Fruit fly (Drosophila melanogaster) whole organism, embryonic: Measurements from ENCODE around the gene Pde11.

Source experiments
- Ada2b ChIP-seq: fragments of 200-800 bp; sonication (Bioruptor generic); IDR thresholded peaks from 2 replicates; pipeline ENCODE4 v1.3.6; 2022; ENCODE audit warnings: missing biosample characterization, missing genetic modification characterization
- Atf6 ChIP-seq: fragments of 200-800 bp; sonication (Bioruptor generic); IDR thresholded peaks from 2 replicates; pipeline ENCODE4 v1.3.6; 2022; ENCODE audit warnings: missing biosample characterization, missing genetic modification characterization
- Bgb ChIP-seq: fragments of 200-800 bp; sonication (Bioruptor generic); IDR thresholded peaks from 2 replicates; pipeline ENCODE4 v1.3.6; 2022; ENCODE audit warnings: missing biosample characterization, missing genetic modification characterization; ENCODE audit not compliant: partially characterized antibody
- Bteb2 ChIP-seq: fragments of 200-800 bp; sonication (Bioruptor generic); optimal IDR thresholded peaks from 2 replicates; lab custom pipeline; 2016; ENCODE audit warnings: missing biosample characterization, missing genetic modification characterization
- CG10543 ChIP-seq: fragments of 200-800 bp; sonication (Bioruptor generic); optimal IDR thresholded peaks from 3 replicates; lab custom pipeline; 2017; ENCODE audit warnings: missing biosample characterization, mild to moderate bottlenecking, missing genetic modification characterization, moderate library complexity
- CG10959 ChIP-seq: fragments of 200-800 bp; sonication (Bioruptor generic); IDR thresholded peaks from 2 replicates; pipeline ENCODE4 v1.3.6; 2022; ENCODE audit warnings: missing biosample characterization, missing genetic modification characterization
- CG10979 ChIP-seq: fragments of 200-800 bp; sonication (Bioruptor generic); optimal IDR thresholded peaks from 2 replicates; lab custom pipeline; 2018; ENCODE audit warnings: missing biosample characterization, mild to moderate bottlenecking, missing genetic modification characterization, moderate library complexity
- CG14860 ChIP-seq: fragments of 200-800 bp; sonication (Bioruptor generic); IDR thresholded peaks from 3 replicates; pipeline ENCODE4 v1.3.6; 2022; ENCODE audit warnings: missing biosample characterization, missing genetic modification characterization; ENCODE audit not compliant: partially characterized antibody
- CG15073 ChIP-seq: fragments of 200-800 bp; sonication (Bioruptor generic); optimal IDR thresholded peaks from 2 replicates; lab custom pipeline; 2016; ENCODE audit warnings: missing biosample characterization, missing genetic modification characterization
- CG1529 ChIP-seq: fragments of 200-800 bp; sonication (Bioruptor generic); optimal IDR thresholded peaks from 3 replicates; lab custom pipeline; 2018; ENCODE audit warnings: missing biosample characterization, missing genetic modification characterization
- CG17361 ChIP-seq: fragments of 200-800 bp; sonication (Bioruptor generic); IDR thresholded peaks from 3 replicates; pipeline ENCODE4 v1.3.6; 2022; ENCODE audit warnings: missing biosample characterization, missing genetic modification characterization
- CG17385 ChIP-seq: fragments of 200-800 bp; sonication (Bioruptor generic); optimal IDR thresholded peaks from 3 replicates; lab custom pipeline; 2018; ENCODE audit warnings: missing biosample characterization, mild to moderate bottlenecking, missing genetic modification characterization
- CG18262 ChIP-seq: fragments of 200-800 bp; optimal IDR thresholded peaks from 3 replicates; lab custom pipeline; 2019; ENCODE audit warnings: missing biosample characterization, mild to moderate bottlenecking, missing genetic modification characterization, moderate library complexity
- CG1832 ChIP-seq: fragments of 200-800 bp; sonication (Bioruptor generic); optimal IDR thresholded peaks from 2 replicates; lab custom pipeline; 2017; ENCODE audit warnings: missing biosample characterization, mild to moderate bottlenecking, missing genetic modification characterization, inconsistent platforms
- CG2199 ChIP-seq: fragments of 200-800 bp; sonication (Bioruptor generic); IDR thresholded peaks from 3 replicates; pipeline ENCODE4 v1.3.6; 2022; ENCODE audit warnings: missing biosample characterization, missing genetic modification characterization
- CG31365 ChIP-seq: fragments of 200-800 bp; sonication (Bioruptor generic); optimal IDR thresholded peaks from 2 replicates; lab custom pipeline; 2018; ENCODE audit warnings: missing biosample characterization, mild to moderate bottlenecking, missing genetic modification characterization
- CG3281 ChIP-seq: fragments of 200-800 bp; sonication (Bioruptor generic); optimal IDR thresholded peaks from 3 replicates; lab custom pipeline; 2017; ENCODE audit warnings: missing biosample characterization, mild to moderate bottlenecking, missing genetic modification characterization
- CG7372 ChIP-seq: fragments of 200-800 bp; sonication (Bioruptor generic); IDR thresholded peaks from 2 replicates; pipeline ENCODE4 v1.3.6; 2022; ENCODE audit warnings: missing biosample characterization, missing genetic modification characterization
- CG9437 ChIP-seq: fragments of 200-800 bp; sonication (Bioruptor generic); optimal IDR thresholded peaks from 2 replicates; lab custom pipeline; 2018; ENCODE audit warnings: missing biosample characterization, mild to moderate bottlenecking, missing genetic modification characterization
- CHES-1-like ChIP-seq: fragments of 200-800 bp; sonication (Bioruptor generic); optimal IDR thresholded peaks from 2 replicates; lab custom pipeline; 2016; ENCODE audit warnings: missing biosample characterization, missing genetic modification characterization
- CTCF ChIP-seq: fragments of 200-800 bp; sonication (Bioruptor generic); optimal IDR thresholded peaks from 2 replicates; lab custom pipeline; 2017; ENCODE audit warnings: missing biosample characterization, mild to moderate bottlenecking, missing genetic modification characterization, moderate library complexity
- Dip3 ChIP-seq: fragments of 200-800 bp; sonication (Bioruptor generic); optimal IDR thresholded peaks from 3 replicates; lab custom pipeline; 2016; ENCODE audit warnings: missing biosample characterization, missing genetic modification characterization
- Gug ChIP-seq: fragments of 200-800 bp; sonication (Bioruptor generic); IDR thresholded peaks from 4 replicates; pipeline ENCODE4 v1.3.6; 2022; ENCODE audit warnings: missing biosample characterization, missing genetic modification characterization
- HLH4C ChIP-seq: fragments of 200-800 bp; sonication (Bioruptor generic); IDR thresholded peaks from 3 replicates; pipeline ENCODE4 v1.3.6; 2022; ENCODE audit warnings: missing biosample characterization, missing genetic modification characterization; ENCODE audit not compliant: partially characterized antibody
- Hr3 ChIP-seq: fragments of 200-800 bp; sonication (Bioruptor generic); optimal IDR thresholded peaks from 3 replicates; lab custom pipeline; 2016; ENCODE audit warnings: missing biosample characterization, missing genetic modification characterization
- Hr78 ChIP-seq, 2 experiments: fragments of 200-800 bp in 1 of 2; fragments of >200 bp in 1 of 2; sonication (Bioruptor generic) in 1 of 2; optimal IDR thresholded peaks; 2 replicates each; lab custom pipeline; 2017 to 2019; ENCODE audit warnings: missing biosample characterization in 2 of 2, missing genetic modification characterization in 2 of 2, mild to moderate bottlenecking in 1 of 2, moderate library complexity in 1 of 2
- Jarid2 ChIP-seq: fragments of 200-800 bp; sonication (Bioruptor generic); optimal IDR thresholded peaks from 3 replicates; lab custom pipeline; 2017; ENCODE audit warnings: mild to moderate bottlenecking, missing biosample characterization, missing genetic modification reagents, missing genetic modification characterization
- MBD-R2 ChIP-seq: fragments of 200-800 bp; sonication (Bioruptor generic); IDR thresholded peaks from 2 replicates; pipeline ENCODE4 v1.3.6; 2022; ENCODE audit warnings: missing biosample characterization, missing genetic modification characterization
- Nf-YA ChIP-seq: fragments of 200-800 bp; sonication (Bioruptor generic); IDR thresholded peaks from 2 replicates; pipeline ENCODE4 v1.3.6; 2022; ENCODE audit warnings: missing biosample characterization, missing genetic modification characterization
- Sry-δ ChIP-seq: fragments of 200-800 bp; sonication (Bioruptor generic); optimal IDR thresholded peaks from 2 replicates; lab custom pipeline; 2016; ENCODE audit warnings: missing biosample characterization, missing genetic modification characterization
- ab ChIP-seq: fragments of 200-800 bp; sonication (Bioruptor generic); optimal IDR thresholded peaks from 2 replicates; lab custom pipeline; 2016; ENCODE audit warnings: missing biosample characterization, missing genetic modification characterization
- btn ChIP-seq: fragments of 200-800 bp; sonication (Bioruptor generic); optimal IDR thresholded peaks from 2 replicates; lab custom pipeline; 2016; ENCODE audit warnings: missing biosample characterization, missing genetic modification characterization
- chif ChIP-seq, 2 experiments: fragments of 200-800 bp; sonication (Bioruptor generic); optimal IDR thresholded peaks; 3 replicates each; lab custom pipeline; 2016; ENCODE audit warnings: missing biosample characterization in 2 of 2, missing genetic modification characterization in 2 of 2
- dimm ChIP-seq: fragments of 200-800 bp; sonication (Bioruptor generic); IDR thresholded peaks from 2 replicates; pipeline ENCODE4 v1.3.6; 2022; ENCODE audit warnings: missing biosample characterization, missing genetic modification characterization
- dmrt11E ChIP-seq: fragments of 200-800 bp; sonication (Bioruptor generic); optimal IDR thresholded peaks from 3 replicates; lab custom pipeline; 2018; ENCODE audit warnings: missing biosample characterization, mild to moderate bottlenecking, missing genetic modification characterization, moderate library complexity
- exex ChIP-seq: fragments of 200-800 bp; sonication (Bioruptor generic); optimal IDR thresholded peaks from 4 replicates; lab custom pipeline; 2018; ENCODE audit warnings: missing biosample characterization, mild to moderate bottlenecking, missing genetic modification characterization, moderate library complexity
- fd3F ChIP-seq: fragments of 200-800 bp; sonication (Bioruptor generic); optimal IDR thresholded peaks from 2 replicates; lab custom pipeline; 2018; ENCODE audit warnings: missing biosample characterization, mild to moderate bottlenecking, missing genetic modification characterization, moderate library complexity
- fd64A ChIP-seq: fragments of 200-800 bp; sonication (Bioruptor generic); optimal IDR thresholded peaks from 3 replicates; lab custom pipeline; 2018; ENCODE audit warnings: missing biosample characterization, mild to moderate bottlenecking, missing genetic modification characterization
- fru ChIP-seq: fragments of >200 bp; optimal IDR thresholded peaks from 2 replicates; lab custom pipeline; 2017
- gcm ChIP-seq: fragments of 200-800 bp; sonication (Bioruptor generic); optimal IDR thresholded peaks from 2 replicates; lab custom pipeline; 2019; ENCODE audit warnings: missing biosample characterization, mild to moderate bottlenecking, missing genetic modification characterization, moderate library complexity
- insv ChIP-seq, 2 experiments: fragments of 200-800 bp; sonication (Bioruptor generic); optimal IDR thresholded peaks; 3 replicates each; lab custom pipeline; 2016 to 2018; ENCODE audit warnings: missing biosample characterization in 2 of 2, missing genetic modification characterization in 2 of 2
- lola ChIP-seq, 3 experiments: fragments of >200 bp in 2 of 3; fragments of 200-800 bp in 1 of 3; sonication (Bioruptor generic) in 1 of 3; optimal IDR thresholded peaks; 2 replicates each; lab custom pipeline; 2017 to 2019; ENCODE audit warnings: missing biosample characterization in 3 of 3, missing genetic modification characterization in 3 of 3, mild to moderate bottlenecking in 1 of 3, moderate library complexity in 1 of 3
- pfk ChIP-seq: fragments of 200-800 bp; sonication (Bioruptor generic); optimal IDR thresholded peaks from 2 replicates; lab custom pipeline; 2018; ENCODE audit warnings: missing biosample characterization, mild to moderate bottlenecking, missing genetic modification characterization, moderate library complexity
- sim ChIP-seq: fragments of 200-800 bp; sonication (Bioruptor generic); IDR thresholded peaks from 2 replicates; pipeline ENCODE4 v1.3.6; 2022; ENCODE audit warnings: missing biosample characterization, missing genetic modification characterization
- sisA ChIP-seq: fragments of 200-800 bp; sonication (Bioruptor generic); IDR thresholded peaks from 2 replicates; pipeline ENCODE4 v1.3.6; 2022; ENCODE audit warnings: missing biosample characterization, missing genetic modification characterization
- so ChIP-seq: fragments of 200-800 bp; sonication (Bioruptor generic); IDR thresholded peaks from 3 replicates; pipeline ENCODE4 v1.3.6; 2022; ENCODE audit warnings: missing biosample characterization, missing genetic modification characterization
- sob ChIP-seq: fragments of 200-800 bp; sonication (Bioruptor generic); IDR thresholded peaks from 2 replicates; pipeline ENCODE4 v1.3.6; 2022; ENCODE audit warnings: missing biosample characterization, missing genetic modification characterization
- sqz ChIP-seq: fragments of 200-800 bp; sonication (Bioruptor generic); optimal IDR thresholded peaks from 3 replicates; lab custom pipeline; 2018; ENCODE audit warnings: missing biosample characterization, mild to moderate bottlenecking, missing genetic modification characterization
- trem ChIP-seq: fragments of 200-800 bp; optimal IDR thresholded peaks from 3 replicates; lab custom pipeline; 2019; ENCODE audit warnings: missing biosample characterization, mild to moderate bottlenecking, missing genetic modification characterization, moderate library complexity
- unpg ChIP-seq: fragments of 200-800 bp; sonication (Bioruptor generic); optimal IDR thresholded peaks from 3 replicates; lab custom pipeline; 2018; ENCODE audit warnings: missing biosample characterization, mild to moderate bottlenecking, missing genetic modification characterization, moderate library complexity
- vnd ChIP-seq: fragments of 200-800 bp; sonication (Bioruptor generic); IDR thresholded peaks from 3 replicates; pipeline ENCODE4 v1.3.6; 2022; ENCODE audit warnings: missing biosample characterization, missing genetic modification characterization; ENCODE audit not compliant: partially characterized antibody

Gene Pde11

dm6 chr2L:18626987-18627386 lies 36.8 kb upstream of the Pde11 start (continued):
- peak; percentile 87 for TF ChIP-seq sob (GFP tag; lab: Robert Waterston, UW)
- TF ChIP-seq CG9437 (GFP tag; lab: Kevin White, UChicago), result no peak
- TF ChIP-seq Sry-δ, result peak; percentile 45
- peak; percentile 64 for TF ChIP-seq Jarid2 (GFP tag; lab: Kevin White, UChicago)
- TF ChIP-seq CG17361 (GFP tag; lab: Robert Waterston, UW), result peak; percentile 63; the same call in 2 of the 3 replicates
- TF ChIP-seq CG1832 (GFP tag; lab: Kevin White, UChicago), result no peak
- no peak for TF ChIP-seq CG10979
- TF ChIP-seq lola (GFP tag; optimal IDR thresholded peaks at IDR 0.05; lab: Kevin White, UChicago), result peak in 1 of 3 experiments; percentile 61
- TF ChIP-seq Bteb2 (GFP tag; lab: Kevin White, UChicago), result peak; percentile 79
- TF ChIP-seq exex (tag; lab: Kevin White, UChicago), result peak; percentile 71
- no peak for TF ChIP-seq Bgb (GFP tag; lab: Robert Waterston, UW)
- no peak for TF ChIP-seq pfk (GFP tag; lab: Kevin White, UChicago)
- TF ChIP-seq dmrt11E (tag; lab: Kevin White, UChicago), result peak; percentile 65
- TF ChIP-seq Atf6 (GFP tag; lab: Robert Waterston, UW), result peak; percentile 88
- TF ChIP-seq Hr78 (GFP tag; optimal IDR thresholded peaks at IDR 0.05; lab: Kevin White, UChicago), result peak in 1 of 2 experiments; percentile 69
- no peak for TF ChIP-seq sisA (GFP tag; lab: Robert Waterston, UW)
- peak; percentile 27 for TF ChIP-seq sqz
- peak; percentile 81 for TF ChIP-seq CG1529 (GFP tag; lab: Kevin White, UChicago)
- TF ChIP-seq fd3F (GFP tag; lab: Kevin White, UChicago), result peak; percentile 81
- TF ChIP-seq CHES-1-like (GFP tag; lab: Kevin White, UChicago), result peak; percentile 93
- no peak for TF ChIP-seq HLH4C
- TF ChIP-seq CG15073, result no peak
- peak; percentile 83 for TF ChIP-seq fd64A (GFP tag; lab: Kevin White, UChicago)
- TF ChIP-seq ab (GFP tag; lab: Kevin White, UChicago), result no peak
- TF ChIP-seq CG18262 (tag; lab: Kevin White, UChicago), result peak; percentile 66
- peak; percentile 10; the same call in 1 of the 2 replicates for TF ChIP-seq MBD-R2 (GFP tag; lab: Robert Waterston, UW)
- no peak for TF ChIP-seq dimm (GFP tag; lab: Robert Waterston, UW)
- no peak for TF ChIP-seq vnd (GFP tag; lab: Robert Waterston, UW)
- TF ChIP-seq Ada2b (GFP tag; lab: Robert Waterston, UW), result peak; percentile 12; the same call in 1 of the 2 replicates
- TF ChIP-seq chif (GFP tag; optimal IDR thresholded peaks at IDR 0.05; lab: Kevin White, UChicago), result peak; percentile 73 to 77
- TF ChIP-seq CG3281, result peak; percentile 89
- no peak; the same call in 2 of the 3 replicates for TF ChIP-seq CG2199 (GFP tag; lab: Robert Waterston, UW)
- peak; percentile 53 for TF ChIP-seq CTCF (GFP tag; lab: Kevin White, UChicago)
- peak; percentile 78 for TF ChIP-seq gcm (GFP tag; lab: Kevin White, UChicago)
- peak; percentile 71 for TF ChIP-seq Nf-YA (GFP tag; lab: Robert Waterston, UW)
- TF ChIP-seq Gug (GFP tag; lab: Robert Waterston, UW), result no peak
- TF ChIP-seq CG31365 (tag; lab: Kevin White, UChicago), result peak; percentile 65
- TF ChIP-seq CG17385 (GFP tag; lab: Kevin White, UChicago), result peak; percentile 74
- peak; percentile 56 for TF ChIP-seq sim (GFP tag; lab: Robert Waterston, UW)
- TF ChIP-seq CG7372 (GFP tag; lab: Robert Waterston, UW), result no peak
- peak; percentile 65 for TF ChIP-seq btn
- no peak for TF ChIP-seq fru (lab: Kevin White, UChicago)
- TF ChIP-seq insv (GFP tag; optimal IDR thresholded peaks at IDR 0.05; lab: Kevin White, UChicago), result peak in 1 of 2 experiments; percentile 39
- peak; percentile 58; the same call in 1 of the 3 replicates for TF ChIP-seq so (GFP tag; lab: Robert Waterston, UW)
- no peak for TF ChIP-seq CG14860 (GFP tag; lab: Robert Waterston, UW)
- TF ChIP-seq Hr3, result peak; percentile 61
- peak; percentile 15 for TF ChIP-seq trem (tag; lab: Kevin White, UChicago)
- peak; percentile 54 for TF ChIP-seq Dip3 (GFP tag; lab: Kevin White, UChicago)
- 0 out of 2 replicates have a peak, but pooled peaks have one; percentile 45 for TF ChIP-seq CG10959 (GFP tag; lab: Robert Waterston, UW)
- TF ChIP-seq unpg, result peak; percentile 79
- peak; percentile 89 for TF ChIP-seq CG10543 (GFP tag; lab: Kevin White, UChicago)
